Fruit fly (Drosophila melanogaster): ENCODE measurements around the gene TyrR.

TyrR gene

dm6 chr3R:17714370-17714769 lies 48.6 kb downstream of the TyrR start:
- no peak for TF ChIP-seq zen2 (GFP tag; IDR thresholded peaks at IDR 0.05; ENCODE audit: partially characterized antibody)
- TF ChIP-seq Side (GFP tag; optimal IDR thresholded peaks at IDR 0.05) = no peak
- no peak for TF ChIP-seq jigr1 (GFP tag; IDR thresholded peaks at IDR 0.05)
- TF ChIP-seq pita (GFP tag; optimal IDR thresholded peaks at IDR 0.05) = no peak
- TF ChIP-seq HmgD (GFP tag; optimal IDR thresholded peaks at IDR 0.05) = no peak
- TF ChIP-seq CG8924 (tag; optimal IDR thresholded peaks at IDR 0.05) = no peak
- TF ChIP-seq MTF-1 (GFP tag; optimal IDR thresholded peaks at IDR 0.05; ENCODE audit: borderline replicate concordance) = no peak
- TF ChIP-seq crc (GFP tag; optimal IDR thresholded peaks at IDR 0.05) = no peak
- no peak for TF ChIP-seq vvl (GFP tag; IDR thresholded peaks at IDR 0.05)
- peak; percentile 72 for TF ChIP-seq CG17385 (GFP tag; optimal IDR thresholded peaks at IDR 0.05)
- no peak for TF ChIP-seq CG1233 (GFP tag; optimal IDR thresholded peaks at IDR 0.05)
- TF ChIP-seq CG34422 (GFP tag; IDR thresholded peaks at IDR 0.05) = peak; percentile 11; the same call in 1 of the 3 replicates
- TF ChIP-seq CG7839 (tag; optimal IDR thresholded peaks at IDR 0.05) = no peak
- TF ChIP-seq insv (GFP tag; optimal IDR thresholded peaks at IDR 0.05) = peak in 1 of 2 experiments; percentile 18
- TF ChIP-seq CG4360 (GFP tag; IDR thresholded peaks at IDR 0.05) = peak; percentile 64; the same call in 1 of the 2 replicates
- no peak for TF ChIP-seq NFAT (GFP tag; IDR thresholded peaks at IDR 0.05)
- TF ChIP-seq CG30020 (tag; optimal IDR thresholded peaks at IDR 0.05) = no peak
- TF ChIP-seq eyg (GFP tag; optimal IDR thresholded peaks at IDR 0.05) = no peak
- TF ChIP-seq CG6791 (GFP tag; IDR thresholded peaks at IDR 0.05; ENCODE audit: partially characterized antibody) = peak; percentile 45; the same call in 1 of the 3 replicates
- no peak for TF ChIP-seq CG10431 (GFP tag; optimal IDR thresholded peaks at IDR 0.05)
- TF ChIP-seq emc (GFP tag; optimal IDR thresholded peaks at IDR 0.05) = no peak
- TF ChIP-seq CG13123 (GFP tag; optimal IDR thresholded peaks at IDR 0.05) = no peak
- peak; percentile 32 for TF ChIP-seq CG1832 (GFP tag; optimal IDR thresholded peaks at IDR 0.05)
- TF ChIP-seq sd (tag; optimal IDR thresholded peaks at IDR 0.05) = peak; percentile 65
- TF ChIP-seq CG11723 (GFP tag; optimal IDR thresholded peaks at IDR 0.05) = no peak
- TF ChIP-seq kni (GFP tag; optimal IDR thresholded peaks at IDR 0.05) = peak; percentile 65

- TF ChIP-seq CG32767 (GFP tag; IDR thresholded peaks at IDR 0.05) = 0 out of 2 replicates have a peak, but pooled peaks have one; percentile 7
- peak; percentile 34 for TF ChIP-seq sqz (GFP tag; optimal IDR thresholded peaks at IDR 0.05)
- TF ChIP-seq yki (optimal IDR thresholded peaks at IDR 0.05) = no peak
- TF ChIP-seq gsb-n (tag; optimal IDR thresholded peaks at IDR 0.05) = peak; percentile 18
- peak; percentile 74; the same call in 2 of the 4 replicates for TF ChIP-seq chinmo (GFP tag; IDR thresholded peaks at IDR 0.05; ENCODE audit: partially characterized antibody)
- peak; percentile 11 for TF ChIP-seq bigmax (GFP tag; optimal IDR thresholded peaks at IDR 0.05)
- TF ChIP-seq Gsc (GFP tag; IDR thresholded peaks at IDR 0.05) = no peak
- TF ChIP-seq kah (GFP tag; optimal IDR thresholded peaks at IDR 0.05) = peak; percentile 12
- TF ChIP-seq scrt (GFP tag; optimal IDR thresholded peaks at IDR 0.05) = peak; percentile 16
- no peak for TF ChIP-seq caup (GFP tag; optimal IDR thresholded peaks at IDR 0.05; ENCODE audit: severe bottlenecking)
- peak; percentile 42 for TF ChIP-seq corto (GFP tag; optimal IDR thresholded peaks at IDR 0.05)
- no peak for TF ChIP-seq CG14050 (GFP tag; IDR thresholded peaks at IDR 0.05)
- TF ChIP-seq Oaz (GFP tag; IDR thresholded peaks at IDR 0.05) = no peak
- peak in 1 of 2 experiments; percentile 8 for TF ChIP-seq Trl (optimal IDR thresholded peaks at IDR 0.05)
- no peak for TF ChIP-seq Trl (GFP tag; optimal IDR thresholded peaks at IDR 0.05)
- TF ChIP-seq cad (GFP tag; optimal IDR thresholded peaks at IDR 0.05) = no peak
- no peak for TF ChIP-seq Scr (GFP tag; IDR thresholded peaks at IDR 0.05; ENCODE audit: partially characterized antibody)
- TF ChIP-seq pfk (GFP tag; optimal IDR thresholded peaks at IDR 0.05) = no peak
- TF ChIP-seq gsb (GFP tag; IDR thresholded peaks at IDR 0.05) = no peak
- TF ChIP-seq pho (GFP tag; optimal IDR thresholded peaks at IDR 0.05) = no peak
- TF ChIP-seq Med (GFP tag) = peak; percentile 25
- peak; percentile 14 for TF ChIP-seq CG5180 (GFP tag; optimal IDR thresholded peaks at IDR 0.05)
- peak; percentile 52 for TF ChIP-seq Kr (GFP tag; optimal IDR thresholded peaks at IDR 0.05)
- TF ChIP-seq Fer1 (GFP tag; optimal IDR thresholded peaks at IDR 0.05) = no peak
These were observed 50.1 kb downstream of the TyrR start for dm6 chr3R:17712623-17713521.

Data from whole organism, embryonic.